Fruit fly (Drosophila melanogaster): Measurements from ENCODE around the gene Ucp4C.

The Ucp4C gene

dm6 chr2L:5948775-5949526, 19.4 kb upstream of the Ucp4C start, which contains the start of gene CG9044 (continued):
- TF ChIP-seq CG7839 (tag; optimal IDR thresholded peaks at IDR 0.05) = no peak
- TF ChIP-seq so (GFP tag; IDR thresholded peaks at IDR 0.05) = 0 out of 3 replicates have a peak, but pooled peaks have one; percentile 31
- no peak for TF ChIP-seq Ravus (GFP tag; IDR thresholded peaks at IDR 0.05)
- TF ChIP-seq crp (GFP tag; optimal IDR thresholded peaks at IDR 0.05) = no peak
- TF ChIP-seq CG11696 (GFP tag; IDR thresholded peaks at IDR 0.05) = no peak
- TF ChIP-seq CG17568 (GFP tag; optimal IDR thresholded peaks at IDR 0.05) = no peak
- no peak for TF ChIP-seq CG10431 (GFP tag; optimal IDR thresholded peaks at IDR 0.05)
- TF ChIP-seq CG33557 (GFP tag; optimal IDR thresholded peaks at IDR 0.05) = peak; percentile 7
- TF ChIP-seq CG17829 (tag; optimal IDR thresholded peaks at IDR 0.05) = peak; percentile 65
- TF ChIP-seq D19B (GFP tag; optimal IDR thresholded peaks at IDR 0.05) = no peak
- TF ChIP-seq PHDP (tag; optimal IDR thresholded peaks at IDR 0.05) = no peak
- TF ChIP-seq Kr (GFP tag; optimal IDR thresholded peaks at IDR 0.05) = no peak
- no peak for TF ChIP-seq gt (GFP tag; IDR thresholded peaks at IDR 0.05)
- TF ChIP-seq CG13296 (GFP tag; optimal IDR thresholded peaks at IDR 0.05) = no peak
- peak; percentile 7 for TF ChIP-seq Six4 (GFP tag; optimal IDR thresholded peaks at IDR 0.05)
- no peak for TF ChIP-seq hth (optimal IDR thresholded peaks at IDR 0.05)
- peak; percentile 36 for TF ChIP-seq CG12942 (GFP tag; optimal IDR thresholded peaks at IDR 0.05)
- no peak for TF ChIP-seq CG12769 (tag; optimal IDR thresholded peaks at IDR 0.05)
- peak; percentile 67 for TF ChIP-seq Ets97D (GFP tag; optimal IDR thresholded peaks at IDR 0.05)
- TF ChIP-seq CG10267 (tag; optimal IDR thresholded peaks at IDR 0.05) = peak; percentile 59
- peak; percentile 93 for TF ChIP-seq Med (GFP tag)
- peak; percentile 80 for TF ChIP-seq CG7963 (GFP tag; IDR thresholded peaks at IDR 0.05; ENCODE audit: partially characterized antibody)
- no peak for TF ChIP-seq ash1 (GFP tag; optimal IDR thresholded peaks at IDR 0.05)
- peak; percentile 81 for TF ChIP-seq ato (GFP tag; IDR thresholded peaks at IDR 0.05; ENCODE audit: partially characterized antibody)
- TF ChIP-seq Asciz (GFP tag; optimal IDR thresholded peaks at IDR 0.05) = no peak
- TF ChIP-seq CG13624 (GFP tag; optimal IDR thresholded peaks at IDR 0.05) = peak; percentile 37
- TF ChIP-seq jigr1 (GFP tag; IDR thresholded peaks at IDR 0.05) = 0 out of 3 replicates have a peak, but pooled peaks have one; percentile 23
- peak; percentile 31 for TF ChIP-seq HmgD (GFP tag; optimal IDR thresholded peaks at IDR 0.05)
- peak; percentile 67 for TF ChIP-seq Mad (GFP tag; optimal IDR thresholded peaks at IDR 0.05)
- no peak for TF ChIP-seq sqz (GFP tag; optimal IDR thresholded peaks at IDR 0.05)
- TF ChIP-seq CG30020 (tag; optimal IDR thresholded peaks at IDR 0.05) = peak; percentile 64
- TF ChIP-seq prd (optimal IDR thresholded peaks at IDR 0.05) = no peak
- peak; percentile 60 for TF ChIP-seq prd (GFP tag; IDR thresholded peaks at IDR 0.05)
- TF ChIP-seq bbx (GFP tag; IDR thresholded peaks at IDR 0.05; ENCODE audit: partially characterized antibody) = peak; percentile 88
- no peak for TF ChIP-seq CG2202 (tag; optimal IDR thresholded peaks at IDR 0.05)
- no peak for TF ChIP-seq MESR4 (GFP tag; optimal IDR thresholded peaks at IDR 0.05)
- no peak for TF ChIP-seq CG3281 (GFP tag; optimal IDR thresholded peaks at IDR 0.05)
- TF ChIP-seq CG14965 (GFP tag; optimal IDR thresholded peaks at IDR 0.05; ENCODE audit: borderline replicate concordance) = no peak
- peak; percentile 31 for TF ChIP-seq CG18764 (GFP tag; optimal IDR thresholded peaks at IDR 0.05)
- TF ChIP-seq Dad (GFP tag; optimal IDR thresholded peaks at IDR 0.05) = peak; percentile 59
- TF ChIP-seq Dp (GFP tag; optimal IDR thresholded peaks at IDR 0.05) = peak; percentile 75
- TF ChIP-seq HLHmδ (GFP tag; optimal IDR thresholded peaks at IDR 0.05) = no peak
- peak; percentile 65 for TF ChIP-seq lbe (GFP tag; optimal IDR thresholded peaks at IDR 0.05)
- peak; percentile 85 for TF ChIP-seq unc-4 (GFP tag; IDR thresholded peaks at IDR 0.05; ENCODE audit: partially characterized antibody)
- peak; percentile 78 for TF ChIP-seq phol (tag; optimal IDR thresholded peaks at IDR 0.05)
- TF ChIP-seq CG16863 (GFP tag; optimal IDR thresholded peaks at IDR 0.05) = peak; percentile 19
- peak; percentile 11; the same call in 1 of the 2 replicates for TF ChIP-seq wdn (GFP tag; IDR thresholded peaks at IDR 0.05)
- peak in 1 of 3 experiments; percentile 41 for TF ChIP-seq Stat92E (GFP tag; optimal IDR thresholded peaks at IDR 0.05)
